Fruit fly (Drosophila melanogaster) whole organism, embryonic: ENCODE data around the gene CG5810.
A peak's percentile ranks its signal among the peaks of the same experiment; 100 is the strongest.

Experiments
- B-H1 ChIP-seq: fragments of 200-800 bp; sonication (Bioruptor generic); IDR thresholded peaks from 3 replicates; pipeline ENCODE4 v1.3.6; 2022; ENCODE audit warnings: missing biosample characterization, missing genetic modification characterization
- Blimp-1 ChIP-seq: fragments of 200-800 bp; sonication (Bioruptor generic); optimal IDR thresholded peaks from 3 replicates; lab custom pipeline; 2018; ENCODE audit warnings: missing biosample characterization, missing genetic modification characterization, mild to moderate bottlenecking, moderate library complexity, missing genetic modification reagents
- CG12299 ChIP-seq: fragments of 200-800 bp; sonication (Bioruptor generic); optimal IDR thresholded peaks from 2 replicates; lab custom pipeline; 2018; ENCODE audit warnings: missing biosample characterization, mild to moderate bottlenecking, missing genetic modification characterization
- CG1233 ChIP-seq: fragments of 200-800 bp; sonication (Bioruptor generic); optimal IDR thresholded peaks from 4 replicates; lab custom pipeline; 2018; ENCODE audit warnings: missing biosample characterization, mild to moderate bottlenecking, missing genetic modification characterization
- CG13424 ChIP-seq: fragments of 200-800 bp; sonication (Bioruptor generic); optimal IDR thresholded peaks from 2 replicates; lab custom pipeline; 2019; ENCODE audit warnings: missing biosample characterization, mild to moderate bottlenecking, missing genetic modification characterization, moderate library complexity
- CG1603 ChIP-seq: fragments of 200-800 bp; sonication (Bioruptor generic); optimal IDR thresholded peaks from 2 replicates; lab custom pipeline; 2019; ENCODE audit warnings: missing biosample characterization, mild to moderate bottlenecking, missing genetic modification characterization, moderate library complexity
- CG17359 ChIP-seq: fragments of 200-800 bp; sonication (Bioruptor generic); optimal IDR thresholded peaks from 3 replicates; lab custom pipeline; 2018; ENCODE audit warnings: missing biosample characterization, mild to moderate bottlenecking, missing genetic modification characterization, moderate library complexity
- CG17361 ChIP-seq: fragments of 200-800 bp; sonication (Bioruptor generic); IDR thresholded peaks from 3 replicates; pipeline ENCODE4 v1.3.6; 2022; ENCODE audit warnings: missing biosample characterization, missing genetic modification characterization
- CG17829 ChIP-seq: fragments of 200-800 bp; optimal IDR thresholded peaks from 2 replicates; lab custom pipeline; 2019; ENCODE audit warnings: missing biosample characterization, mild to moderate bottlenecking, missing genetic modification characterization, moderate library complexity
- CG17912 ChIP-seq: fragments of 200-800 bp; sonication (Bioruptor generic); optimal IDR thresholded peaks from 2 replicates; lab custom pipeline; 2018; ENCODE audit warnings: missing biosample characterization, mild to moderate bottlenecking, missing genetic modification characterization
- CG18599 ChIP-seq: fragments of 200-800 bp; sonication (Bioruptor generic); optimal IDR thresholded peaks from 3 replicates; lab custom pipeline; 2017; ENCODE audit warnings: missing biosample characterization, missing genetic modification characterization, mild to moderate bottlenecking, moderate library complexity, missing genetic modification reagents
- CG2712 ChIP-seq: fragments of 200-800 bp; optimal IDR thresholded peaks from 3 replicates; lab custom pipeline; 2019; ENCODE audit warnings: missing biosample characterization, mild to moderate bottlenecking, missing genetic modification characterization, moderate library complexity
- CG30403 ChIP-seq: fragments of 200-800 bp; sonication (Bioruptor generic); optimal IDR thresholded peaks from 3 replicates; lab custom pipeline; 2016; ENCODE audit warnings: missing biosample characterization, missing genetic modification characterization
- CG30431 ChIP-seq: fragments of 200-800 bp; sonication (Bioruptor generic); optimal IDR thresholded peaks from 2 replicates; lab custom pipeline; 2017; ENCODE audit warnings: missing biosample characterization, missing genetic modification characterization
- CG3163 ChIP-seq: fragments of 200-800 bp; sonication (Bioruptor generic); optimal IDR thresholded peaks from 3 replicates; lab custom pipeline; 2016; ENCODE audit warnings: missing biosample characterization, missing genetic modification characterization
- CG32532 ChIP-seq: fragments of 200-800 bp; sonication (Bioruptor generic); IDR thresholded peaks from 2 replicates; pipeline ENCODE4 v1.3.6; 2022; ENCODE audit warnings: missing biosample characterization, missing genetic modification characterization
- CG43689 ChIP-seq: fragments of 200-800 bp; sonication (Bioruptor generic); IDR thresholded peaks from 2 replicates; pipeline ENCODE4 v1.3.6; 2022; ENCODE audit warnings: missing biosample characterization, missing genetic modification characterization
- CG7556 ChIP-seq: fragments of 200-800 bp; sonication (Bioruptor generic); optimal IDR thresholded peaks from 2 replicates; lab custom pipeline; 2017; ENCODE audit warnings: missing biosample characterization, mild to moderate bottlenecking, missing genetic modification characterization
- CG7839 ChIP-seq: fragments of 200-800 bp; sonication (Bioruptor generic); optimal IDR thresholded peaks from 3 replicates; lab custom pipeline; 2018; ENCODE audit warnings: missing biosample characterization, mild to moderate bottlenecking, missing genetic modification characterization, moderate library complexity
- CG8290 ChIP-seq, 3 experiments: fragments of 200-800 bp; sonication (Bioruptor generic); optimal IDR thresholded peaks; 2 replicates each; lab custom pipeline; 2016 to 2019; ENCODE audit warnings: missing biosample characterization in 3 of 3, missing genetic modification characterization in 3 of 3, mild to moderate bottlenecking in 2 of 3, moderate library complexity in 1 of 3
- CG9727 ChIP-seq: fragments of 200-800 bp; sonication (Bioruptor generic); optimal IDR thresholded peaks from 3 replicates; lab custom pipeline; 2017; ENCODE audit warnings: missing biosample characterization, mild to moderate bottlenecking, missing genetic modification characterization
- D ChIP-seq, 2 experiments: fragments of 200-800 bp in 1 of 2; fragments of >200 bp in 1 of 2; sonication (Bioruptor generic) in 1 of 2; optimal IDR thresholded peaks; 2 replicates in 1 of 2; 3 replicates in 1 of 2; lab custom pipeline; 2017; ENCODE audit warnings: mild to moderate bottlenecking in 1 of 2, missing biosample characterization in 1 of 2, missing genetic modification characterization in 1 of 2, missing genetic modification reagents in 1 of 2
- Dip3 ChIP-seq: fragments of 200-800 bp; sonication (Bioruptor generic); optimal IDR thresholded peaks from 3 replicates; lab custom pipeline; 2016; ENCODE audit warnings: missing biosample characterization, missing genetic modification characterization
- GATAe ChIP-seq: fragments of 200-800 bp; sonication (Bioruptor generic); conservative IDR thresholded peaks from 2 replicates; pipeline ENCODE4 v1.3.6; 2022; ENCODE audit warnings: missing biosample characterization, missing genetic modification characterization
- H2.0 ChIP-seq: fragments of 200-800 bp; sonication (Bioruptor generic); IDR thresholded peaks from 2 replicates; pipeline ENCODE4 v1.3.6; 2022; ENCODE audit warnings: missing biosample characterization, missing genetic modification characterization
- HLH4C ChIP-seq: fragments of 200-800 bp; sonication (Bioruptor generic); IDR thresholded peaks from 3 replicates; pipeline ENCODE4 v1.3.6; 2022; ENCODE audit warnings: missing biosample characterization, missing genetic modification characterization; ENCODE audit not compliant: partially characterized antibody
- Hey ChIP-seq: fragments of 200-800 bp; sonication (Bioruptor generic); optimal IDR thresholded peaks from 3 replicates; lab custom pipeline; 2018; ENCODE audit warnings: missing biosample characterization, mild to moderate bottlenecking, missing genetic modification characterization
- Hr39 ChIP-seq: fragments of >200 bp; optimal IDR thresholded peaks from 2 replicates; lab custom pipeline; 2017
- Hr78 ChIP-seq, 2 experiments: fragments of 200-800 bp in 1 of 2; fragments of >200 bp in 1 of 2; sonication (Bioruptor generic) in 1 of 2; optimal IDR thresholded peaks; 2 replicates each; lab custom pipeline; 2017 to 2019; ENCODE audit warnings: missing biosample characterization in 2 of 2, missing genetic modification characterization in 2 of 2, mild to moderate bottlenecking in 1 of 2, moderate library complexity in 1 of 2
- Hsf ChIP-seq: fragments of 200-800 bp; sonication (Bioruptor generic); optimal IDR thresholded peaks from 3 replicates; lab custom pipeline; 2016; ENCODE audit warnings: missing biosample characterization, missing genetic modification characterization
- NK7.1 ChIP-seq: fragments of 200-800 bp; sonication (Bioruptor generic); optimal IDR thresholded peaks from 3 replicates; lab custom pipeline; 2016; ENCODE audit warnings: missing biosample characterization, missing genetic modification characterization
- ase ChIP-seq: fragments of 200-800 bp; sonication (Bioruptor generic); IDR thresholded peaks from 3 replicates; pipeline ENCODE4 v1.3.6; 2022; ENCODE audit warnings: missing biosample characterization, missing genetic modification characterization
- ash1 ChIP-seq: fragments of 200-800 bp; sonication (Bioruptor generic); optimal IDR thresholded peaks from 2 replicates; lab custom pipeline; 2018; ENCODE audit warnings: missing biosample characterization, mild to moderate bottlenecking, missing genetic modification characterization
- bcd ChIP-seq: fragments of 200-800 bp; sonication (Bioruptor generic); optimal IDR thresholded peaks from 2 replicates; lab custom pipeline; 2017; ENCODE audit warnings: missing biosample characterization, mild to moderate bottlenecking, missing genetic modification characterization
- bsh ChIP-seq, 2 experiments: fragments of 200-800 bp; sonication (Bioruptor generic); optimal IDR thresholded peaks; 2 replicates each; lab custom pipeline; 2017 to 2018; ENCODE audit warnings: mild to moderate bottlenecking in 2 of 2, missing biosample characterization in 2 of 2, missing genetic modification characterization in 2 of 2, moderate library complexity in 1 of 2
- dati ChIP-seq: fragments of 200-800 bp; sonication (Bioruptor generic); IDR thresholded peaks from 2 replicates; pipeline ENCODE4 v1.3.6; 2022; ENCODE audit warnings: missing biosample characterization, missing genetic modification characterization
- emc ChIP-seq: fragments of 200-800 bp; sonication (Bioruptor generic); optimal IDR thresholded peaks from 2 replicates; lab custom pipeline; 2016; ENCODE audit warnings: missing biosample characterization, missing genetic modification characterization
- eyg ChIP-seq: fragments of 200-800 bp; sonication (Bioruptor generic); optimal IDR thresholded peaks from 3 replicates; lab custom pipeline; 2016; ENCODE audit warnings: missing biosample characterization, missing genetic modification characterization
- fu2 ChIP-seq: fragments of 200-800 bp; sonication (Bioruptor generic); optimal IDR thresholded peaks from 2 replicates; lab custom pipeline; 2016; ENCODE audit warnings: missing biosample characterization, missing genetic modification characterization
- gem ChIP-seq: fragments of 200-800 bp; sonication (Bioruptor generic); optimal IDR thresholded peaks from 2 replicates; lab custom pipeline; 2019; ENCODE audit warnings: missing biosample characterization, mild to moderate bottlenecking, missing genetic modification characterization, moderate library complexity
- ind ChIP-seq: fragments of 200-800 bp; sonication (Bioruptor generic); optimal IDR thresholded peaks from 3 replicates; lab custom pipeline; 2016; ENCODE audit warnings: missing biosample characterization, missing genetic modification characterization
- mirr ChIP-seq: fragments of 200-800 bp; sonication (Bioruptor generic); optimal IDR thresholded peaks from 3 replicates; lab custom pipeline; 2018; ENCODE audit warnings: missing biosample characterization, mild to moderate bottlenecking, missing genetic modification characterization
- nerfin-1 ChIP-seq: fragments of 200-800 bp; sonication (Bioruptor generic); optimal IDR thresholded peaks from 3 replicates; lab custom pipeline; 2019; ENCODE audit warnings: missing biosample characterization, mild to moderate bottlenecking, missing genetic modification characterization, moderate library complexity
- phol ChIP-seq: fragments of 200-800 bp; sonication (Bioruptor generic); optimal IDR thresholded peaks from 3 replicates; lab custom pipeline; 2018; ENCODE audit warnings: missing biosample characterization, mild to moderate bottlenecking, missing genetic modification characterization, moderate library complexity
- so ChIP-seq: fragments of 200-800 bp; sonication (Bioruptor generic); IDR thresholded peaks from 3 replicates; pipeline ENCODE4 v1.3.6; 2022; ENCODE audit warnings: missing biosample characterization, missing genetic modification characterization
- sqz ChIP-seq: fragments of 200-800 bp; sonication (Bioruptor generic); optimal IDR thresholded peaks from 3 replicates; lab custom pipeline; 2018; ENCODE audit warnings: missing biosample characterization, mild to moderate bottlenecking, missing genetic modification characterization
- trem ChIP-seq: fragments of 200-800 bp; optimal IDR thresholded peaks from 3 replicates; lab custom pipeline; 2019; ENCODE audit warnings: missing biosample characterization, mild to moderate bottlenecking, missing genetic modification characterization, moderate library complexity
- twi ChIP-seq: fragments of 200-800 bp; optimal IDR thresholded peaks from 2 replicates; lab custom pipeline; 2019; ENCODE audit warnings: missing biosample characterization, mild to moderate bottlenecking, missing genetic modification characterization, moderate library complexity
- zfh1 ChIP-seq: fragments of 200-800 bp; sonication (Bioruptor generic); IDR thresholded peaks from 3 replicates; pipeline ENCODE4 v1.3.6; 2022; ENCODE audit warnings: missing biosample characterization, missing genetic modification characterization

CG5810 gene

DNA sequence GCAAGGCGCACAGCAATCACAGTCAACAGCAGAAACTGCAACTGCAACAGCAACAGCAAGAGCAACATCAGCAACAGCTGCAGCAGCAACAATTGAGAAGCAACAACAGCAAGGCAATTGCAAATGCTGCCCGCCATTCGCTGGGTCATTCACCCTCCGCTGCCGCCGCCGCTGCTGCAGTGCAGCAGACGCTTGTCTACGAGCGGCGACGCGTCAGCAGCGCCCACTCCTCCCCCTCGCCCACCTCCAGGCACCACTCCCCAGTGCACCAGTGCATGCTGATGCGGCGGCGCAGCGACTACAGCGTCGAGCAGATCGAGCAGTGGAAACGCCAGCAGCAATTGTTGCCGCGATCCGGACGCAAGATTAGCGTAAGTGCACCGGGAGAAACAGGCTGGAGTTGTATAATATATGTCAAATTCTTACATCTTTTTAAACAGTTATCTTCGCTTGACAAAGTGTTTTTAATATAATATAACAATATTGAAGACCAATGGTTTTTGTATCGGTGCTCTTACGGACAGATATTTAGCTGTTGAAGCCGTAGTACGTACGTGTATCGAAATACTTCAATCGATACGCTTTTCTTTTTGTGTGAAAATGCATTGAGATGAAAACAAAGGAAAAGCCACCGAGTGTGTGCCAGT lies 42.2 kb downstream of the CG5810 start (continued):
- TF ChIP-seq CG12299 (tag; lab: Kevin White, UChicago) = no peak
- 0 out of 2 replicates have a peak, but pooled peaks have one; percentile 4 for TF ChIP-seq CG32532 (GFP tag; lab: Robert Waterston, UW)
- TF ChIP-seq fu2 = no peak
- no peak for TF ChIP-seq CG1233 (GFP tag; lab: Kevin White, UChicago)
- TF ChIP-seq CG30431 (GFP tag; lab: Kevin White, UChicago) = no peak
- no peak for TF ChIP-seq sqz
- no peak for TF ChIP-seq CG9727 (GFP tag; lab: Kevin White, UChicago)
- TF ChIP-seq ind (GFP tag; lab: Kevin White, UChicago) = no peak
- TF ChIP-seq Hsf (GFP tag; lab: Kevin White, UChicago) = no peak
- no peak for TF ChIP-seq ash1 (GFP tag; lab: Kevin White, UChicago)
- no peak for TF ChIP-seq twi (tag; lab: Kevin White, UChicago)
- TF ChIP-seq CG43689 (GFP tag; lab: Robert Waterston, UW) = no peak
- TF ChIP-seq CG17359 = peak; percentile 63
- TF ChIP-seq eyg (GFP tag; lab: Kevin White, UChicago) = no peak
- TF ChIP-seq CG18599 (GFP tag; lab: Kevin White, UChicago) = peak; percentile 11
- peak; percentile 35 for TF ChIP-seq CG17829 (tag; lab: Kevin White, UChicago)
- TF ChIP-seq phol = peak; percentile 59
- TF ChIP-seq CG8290 (GFP tag; optimal IDR thresholded peaks at IDR 0.05; lab: Kevin White, UChicago) = no peak
- no peak for TF ChIP-seq CG8290 (tag; optimal IDR thresholded peaks at IDR 0.05; lab: Kevin White, UChicago)
- peak; percentile 78 for TF ChIP-seq CG17361 (GFP tag; lab: Robert Waterston, UW)
- no peak for TF ChIP-seq zfh1 (GFP tag; lab: Robert Waterston, UW)
- TF ChIP-seq Hey (tag; lab: Kevin White, UChicago) = no peak
- no peak for TF ChIP-seq HLH4C (GFP tag; lab: Robert Waterston, UW)
- TF ChIP-seq mirr (GFP tag; lab: Kevin White, UChicago) = no peak
- no peak for TF ChIP-seq D (optimal IDR thresholded peaks at IDR 0.05; lab: Kevin White, UChicago)
- peak; percentile 64 for TF ChIP-seq D (GFP tag; optimal IDR thresholded peaks at IDR 0.05; lab: Kevin White, UChicago)
- TF ChIP-seq Dip3 (GFP tag; lab: Kevin White, UChicago) = no peak
- TF ChIP-seq NK7.1 = no peak
- TF ChIP-seq dati (GFP tag; lab: Robert Waterston, UW) = no peak
- TF ChIP-seq GATAe (GFP tag; lab: Robert Waterston, UW) = no peak
- TF ChIP-seq CG3163 (GFP tag; lab: Kevin White, UChicago) = no peak
- TF ChIP-seq emc (GFP tag; lab: Kevin White, UChicago) = no peak

DNA sequence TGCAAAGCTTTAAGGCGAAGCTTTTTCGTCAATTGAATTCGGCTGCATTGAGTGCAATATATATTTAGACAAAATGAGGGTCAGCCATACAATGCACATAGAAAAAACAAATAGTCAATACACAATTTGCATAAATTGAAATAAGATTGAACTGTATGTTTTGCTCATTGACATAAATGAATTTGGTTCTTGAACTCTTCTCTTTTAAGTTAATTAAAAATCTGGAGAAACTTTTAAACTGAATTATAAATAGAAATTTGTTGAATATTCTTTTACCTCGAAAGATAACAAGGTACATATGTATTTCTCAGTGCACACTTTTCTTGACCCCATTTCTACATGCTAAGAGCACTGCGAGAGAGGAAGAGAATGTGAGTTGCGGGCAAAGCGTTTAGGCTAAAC lies 42.8 kb downstream of the CG5810 start:
- TF ChIP-seq bsh (GFP tag; optimal IDR thresholded peaks at IDR 0.05; lab: Kevin White, UChicago) (peak in 1 of 2 experiments; percentile 53), CG13424 (tag; lab: Kevin White, UChicago) (peak; percentile 52), CG1603 (tag; lab: Kevin White, UChicago) (peak; percentile 7), CG7839 (tag; lab: Kevin White, UChicago) (peak; percentile 15), Hr39 (no peak), Blimp-1 (GFP tag; lab: Kevin White, UChicago) (peak; percentile 61), nerfin-1 (tag; lab: Kevin White, UChicago) (peak; percentile 40), Hr78 (GFP tag; optimal IDR thresholded peaks at IDR 0.05; lab: Kevin White, UChicago) (peak in 1 of 2 experiments; percentile 56), H2.0 (GFP tag; lab: Robert Waterston, UW) (no peak), gem (tag; lab: Kevin White, UChicago) (peak; percentile 68), B-H1 (GFP tag; lab: Robert Waterston, UW) (0 out of 3 replicates have a peak, but pooled peaks have one; percentile 16), CG17912 (GFP tag; lab: Kevin White, UChicago) (no peak), CG7556 (peak; percentile 63), bcd (GFP tag; lab: Kevin White, UChicago) (peak; percentile 10), trem (tag; lab: Kevin White, UChicago) (peak; percentile 40), CG30403 (GFP tag; lab: Kevin White, UChicago) (peak; percentile 44), ase (GFP tag; lab: Robert Waterston, UW) (0 out of 3 replicates have a peak, but pooled peaks have one; percentile 33), so (GFP tag; lab: Robert Waterston, UW) (no peak; the same call in 2 of the 3 replicates), CG2712 (tag; lab: Kevin White, UChicago) (peak; percentile 62), D (optimal IDR thresholded peaks at IDR 0.05; lab: Kevin White, UChicago) (no peak), D (GFP tag; optimal IDR thresholded peaks at IDR 0.05; lab: Kevin White, UChicago) (peak; percentile 45)
